Worm (Caenorhabditis elegans): ENCODE measurements around the gene T20F7.3.

DNA sequence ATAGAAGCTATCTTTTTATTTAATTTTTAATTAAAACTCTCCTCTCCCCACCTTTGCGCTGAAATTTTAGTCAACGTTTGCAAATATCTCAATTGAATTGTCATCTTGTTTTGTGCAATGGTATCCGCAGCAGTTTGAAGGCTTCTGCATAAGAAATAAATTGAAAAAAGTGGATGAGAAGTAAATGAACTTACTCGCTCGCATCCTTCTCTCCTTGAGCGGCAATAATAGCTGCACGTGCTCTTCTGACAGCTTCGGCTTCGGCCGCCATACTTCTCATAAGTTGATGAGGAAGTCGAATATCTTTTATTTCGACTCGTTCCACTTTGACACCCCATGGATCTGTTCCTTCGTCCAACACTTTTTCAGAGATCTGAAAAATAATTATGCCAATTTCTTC is 43.3 kb upstream of the T20F7.3 start:
- TF ChIP-seq him-1 (tag; optimal IDR thresholded peaks at IDR 0.05) (no peak), W03F9.2 (tag; optimal IDR thresholded peaks at IDR 0.05) (no peak), dao-5 (tag; optimal IDR thresholded peaks at IDR 0.05) (no peak)
